Fruit fly (Drosophila melanogaster) Kc167 (cell line): ENCODE measurements around the gene Wwox.

ENCODE experiments used
- Sin3A ChIP-seq: fragments of >200 bp; optimal IDR thresholded peaks from 2 replicates; lab custom pipeline; 2018; ENCODE audit warnings: missing external identifiers
- insv ChIP-seq: fragments of >200 bp; optimal IDR thresholded peaks from 3 replicates; lab custom pipeline; 2018; ENCODE audit warnings: missing external identifiers
- psq ChIP-seq: fragments of >200 bp; optimal IDR thresholded peaks from 2 replicates; lab custom pipeline; 2017; ENCODE audit warnings: missing external identifiers

DNA sequence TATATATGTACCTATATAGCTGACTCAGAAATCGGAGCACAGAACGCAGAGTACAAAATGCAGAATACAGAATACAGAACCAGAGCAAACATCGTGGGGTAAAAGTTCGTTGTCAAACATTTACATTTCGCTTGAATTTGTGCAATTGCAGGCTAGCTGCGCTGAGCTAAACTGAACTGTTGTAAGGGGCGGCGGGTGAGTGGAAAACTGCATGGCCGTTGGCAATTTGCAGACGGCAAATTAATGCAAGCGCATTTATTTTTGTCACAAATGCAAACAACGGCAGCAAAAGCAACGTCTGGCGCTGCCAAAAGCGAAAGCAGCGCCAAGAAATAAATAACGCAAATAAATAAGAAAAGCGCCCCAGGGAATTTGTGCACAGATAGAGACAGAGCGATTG lies 52.2 kb downstream of the Wwox start:
- no peak for TF ChIP-seq psq (lab: Kevin White, UChicago)
- TF ChIP-seq Sin3A (lab: Kevin White, UChicago), result no peak
- no peak for TF ChIP-seq insv (lab: Kevin White, UChicago)
